Fruit fly (Drosophila melanogaster) whole organism, larva: Measurements from ENCODE around the gene peng.

Experiments
- noc ChIP-seq: fragments of 200-800 bp; sonication (Bioruptor generic); optimal IDR thresholded peaks from 3 replicates; lab custom pipeline; 2019; ENCODE audit warnings: missing biosample characterization, mild to moderate bottlenecking, missing genetic modification characterization, moderate library complexity

Gene peng

dm6 chrX:21315852-21316251 lies 33.8 kb downstream of the peng start, which contains the start of gene Rpt6:
Gene Rpt6, plus strand, starts transcription at chrX:21316052.
- no peak for TF ChIP-seq noc (tag; lab: Kevin White, UChicago)

DNA sequence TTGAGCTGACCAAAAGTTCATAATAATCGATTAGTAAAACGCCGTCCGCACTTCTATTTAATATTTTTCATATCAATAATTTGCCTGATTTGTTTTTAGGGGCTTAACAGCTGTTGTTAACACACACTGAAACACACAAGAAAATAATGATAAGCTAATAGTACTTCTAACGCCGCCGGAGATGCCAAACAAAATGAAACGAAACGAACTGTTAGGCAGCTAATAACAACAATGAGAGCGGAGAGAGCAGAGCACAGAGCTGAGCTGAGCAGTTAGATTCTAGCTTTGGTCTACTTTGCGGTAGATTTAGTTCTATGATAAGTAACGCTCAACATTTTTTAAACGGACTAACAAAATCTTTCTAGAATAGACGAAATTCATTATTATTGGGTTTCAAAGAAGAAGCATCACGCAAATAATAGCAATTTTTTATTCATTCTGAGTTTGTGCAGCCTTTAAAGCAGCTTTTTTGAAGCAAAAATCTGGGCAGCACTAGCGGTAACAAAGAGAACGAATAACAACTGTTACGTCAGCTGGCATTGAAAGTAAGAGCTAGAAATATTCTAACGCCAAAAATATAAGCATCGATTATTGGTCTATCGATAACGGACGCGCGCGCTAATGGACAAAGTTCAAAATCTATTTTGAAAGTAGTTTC lies 43.0 kb downstream of the peng start, which contains the start of gene Abca3:
Abca3 (minus strand) TSS at position 181 of the 658 bp plus-strand sequence.
- peak; percentile 81 for TF ChIP-seq noc (tag; lab: Kevin White, UChicago)
